Worm (Caenorhabditis elegans) whole organism, L4/young adult: ENCODE results near the gene M151.1.

Experiments used
- W03F9.2 ChIP-seq: fragments of 150-350 bp; optimal IDR thresholded peaks from 2 replicates; lab custom pipeline; 2014; ENCODE audit warnings: missing biosample characterization, missing genetic modification characterization
- dao-5 ChIP-seq: sonication (generic microtip); optimal IDR thresholded peaks from 2 replicates; lab custom pipeline; 2016; ENCODE audit warnings: missing genotype, missing genetic modification characterization, moderate library complexity, missing compliant biosample characterization
- him-1 ChIP-seq: sonication (generic microtip); optimal IDR thresholded peaks from 2 replicates; lab custom pipeline; 2016; ENCODE audit warnings: missing genotype, missing genetic modification reagents, missing genetic modification characterization, missing compliant biosample characterization

DNA sequence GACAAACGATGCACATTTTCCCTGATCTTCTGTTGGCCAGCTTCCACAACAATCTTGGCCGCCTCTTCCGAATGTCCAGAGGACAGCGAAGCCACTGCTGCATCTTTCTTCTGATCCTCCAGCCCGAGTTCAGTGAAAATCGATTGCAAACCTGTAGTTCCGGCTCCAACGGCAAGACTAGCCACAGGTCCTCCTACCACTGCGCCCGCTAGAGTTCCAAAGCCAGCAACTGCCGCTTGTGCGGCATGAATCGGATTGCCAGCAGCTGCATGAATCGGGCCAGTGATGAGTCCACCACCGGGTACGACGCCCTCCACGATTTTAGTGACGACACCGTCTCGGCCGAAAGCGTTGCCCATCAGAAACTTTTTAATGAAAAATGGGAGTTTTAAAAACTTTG, 47.0 kb downstream of the M151.1 start, which contains the start of gene ifas-1:
- TF ChIP-seq him-1 (tag; lab: Kevin White, UChicago), result no peak
- no peak for TF ChIP-seq W03F9.2 (tag; lab: Kevin White, UChicago)
- no peak for TF ChIP-seq dao-5 (tag; lab: Kevin White, UChicago)
